Worm (Caenorhabditis elegans): ENCODE data around the gene aakg-5.
"Not testable (repeated sequence)": the region's sequence is repeated elsewhere in the genome, so short reads cannot be mapped to it uniquely, and the experiment has no call there.

Gene aakg-5

DNA sequence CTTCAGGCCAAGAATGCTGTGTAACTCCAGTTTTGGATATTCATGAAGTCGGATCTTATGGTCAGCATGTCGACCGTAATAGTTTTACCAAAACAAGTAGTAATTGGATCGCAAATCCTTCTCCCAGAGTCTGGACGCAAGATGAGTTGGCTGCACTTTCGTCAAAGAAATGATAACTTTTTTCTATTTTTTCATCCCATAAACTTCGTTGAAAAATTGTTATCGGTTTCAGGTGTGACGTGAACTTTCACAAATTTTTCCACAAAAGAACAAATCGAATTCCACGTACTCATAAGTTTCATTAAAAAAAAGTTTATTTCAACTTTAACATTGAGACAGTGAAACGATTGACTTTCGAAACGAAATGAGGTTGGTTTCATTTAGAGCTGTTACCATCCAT, 33.0 kb upstream of the aakg-5 start, which contains the start of gene ZK892.5:
ZK892.5 (plus strand) TSS at position 301 of the 400 bp plus-strand sequence.
- TF ChIP-seq nhr-10 (tag; optimal IDR thresholded peaks at IDR 0.05) (no peak), lin-39 (tag; optimal IDR thresholded peaks at IDR 0.05) (no peak)

DNA sequence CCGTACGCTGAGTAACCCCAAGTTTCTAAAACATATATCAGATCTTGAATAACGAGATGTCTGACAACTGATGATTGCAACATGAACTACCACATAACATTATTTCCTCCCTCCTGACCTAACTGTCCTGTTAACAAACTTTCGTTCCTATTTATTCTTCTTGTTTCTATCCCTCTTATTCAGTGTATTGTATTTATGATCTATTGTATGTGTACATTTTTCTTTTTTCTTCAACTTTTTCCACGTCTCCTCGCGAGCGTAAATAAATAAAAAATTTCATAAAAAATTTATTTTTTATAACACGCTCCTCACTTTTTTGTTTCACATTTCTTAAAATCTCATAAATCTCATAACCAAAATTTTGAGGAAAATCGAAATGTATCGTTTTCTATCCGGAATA, 31.3 kb upstream of the aakg-5 start, which contains the start of gene ZK892.4:
ZK892.4 (plus strand) TSS at position 301 of the 400 bp plus-strand sequence.
- not testable (repeated sequence) for TF ChIP-seq mbf-1, gmeb-1, aly-2 (tag; optimal IDR thresholded peaks at IDR 0.05)

DNA sequence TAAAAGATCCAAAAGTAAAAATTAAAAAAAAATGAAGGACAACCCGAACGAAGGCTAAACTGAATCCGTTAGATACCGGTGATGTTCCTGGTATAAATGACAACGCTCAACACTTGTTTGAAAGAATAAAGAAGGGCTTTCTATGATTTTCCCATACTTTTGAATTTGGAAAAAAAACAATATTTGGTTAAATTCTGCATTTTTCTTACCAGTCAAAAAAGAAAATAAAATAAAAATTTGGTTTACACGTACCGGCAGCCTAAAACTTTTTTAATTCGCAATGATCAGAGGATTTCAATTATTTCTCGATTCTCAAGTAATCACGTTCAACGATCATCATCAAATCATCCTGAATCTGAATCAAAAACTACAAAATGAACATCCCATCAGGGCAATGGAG, 26.6 kb upstream of the aakg-5 start, which contains the start of gene ZK892.3:
ZK892.3 (plus strand) TSS at position 301 of the 400 bp plus-strand sequence.
- TF ChIP-seq mab-5 (tag; optimal IDR thresholded peaks at IDR 0.05) (no peak), F13H6.1 (tag; optimal IDR thresholded peaks at IDR 0.05) (no peak), C34F6.9 (tag; optimal IDR thresholded peaks at IDR 0.05) (no peak), mdl-1 (tag; optimal IDR thresholded peaks at IDR 0.05) (no peak), ceh-16 (tag; optimal IDR thresholded peaks at IDR 0.05) (no peak), ZK546.5 (tag; optimal IDR thresholded peaks at IDR 0.05) (no peak), lin-39 (tag; optimal IDR thresholded peaks at IDR 0.05) (no peak), sem-4 (tag; optimal IDR thresholded peaks at IDR 0.05) (no peak), peb-1 (tag; optimal IDR thresholded peaks at IDR 0.05) (no peak)

DNA sequence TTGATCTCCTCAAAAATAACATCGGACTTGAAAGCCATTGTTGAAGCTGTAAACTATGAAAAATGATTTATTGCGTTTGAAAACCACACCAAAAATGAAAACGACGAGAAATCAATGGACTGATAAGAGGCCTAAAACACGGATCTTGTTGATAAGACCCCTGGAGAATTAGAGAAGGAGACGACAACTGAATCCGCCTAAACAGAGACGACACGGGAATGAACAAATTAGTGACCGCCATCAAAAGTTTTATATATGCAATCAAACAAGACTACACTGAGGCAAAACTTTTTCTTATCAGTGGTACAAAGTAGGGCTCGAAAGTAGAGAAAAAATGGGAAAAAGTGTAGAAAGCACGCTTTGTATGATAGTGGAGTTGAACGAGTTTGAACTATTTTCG, 26.1 kb upstream of the aakg-5 start, which contains the start of gene nlt-1:
nlt-1 (minus strand) TSS at position 78 of the 400 bp plus-strand sequence.
- peak; percentile 58 for TF ChIP-seq F13H6.1 (tag; optimal IDR thresholded peaks at IDR 0.05)
- no peak for TF ChIP-seq nhr-12 (tag; optimal IDR thresholded peaks at IDR 0.05)
- peak; percentile 88 for TF ChIP-seq fos-1 (tag; optimal IDR thresholded peaks at IDR 0.05)
- no peak for TF ChIP-seq nhr-11 (tag; optimal IDR thresholded peaks at IDR 0.05)
- TF ChIP-seq alr-1 (tag; optimal IDR thresholded peaks at IDR 0.05), result no peak
- peak; percentile 60 for TF ChIP-seq gmeb-1 (tag; optimal IDR thresholded peaks at IDR 0.05)
- no peak for TF ChIP-seq nhr-25 (tag; optimal IDR thresholded peaks at IDR 0.05)
- peak; percentile 40 for TF ChIP-seq sma-9 (GFP tag; optimal IDR thresholded peaks at IDR 0.05)
- no peak for TF ChIP-seq sma-9 (tag; optimal IDR thresholded peaks at IDR 0.05)
- TF ChIP-seq snpc-4 (tag; optimal IDR thresholded peaks at IDR 0.05), result no peak
- no peak for TF ChIP-seq zag-1 (tag; optimal IDR thresholded peaks at IDR 0.05)
- TF ChIP-seq ama-1 (optimal IDR thresholded peaks at IDR 0.05), result no peak
- TF ChIP-seq ztf-11 (tag; optimal IDR thresholded peaks at IDR 0.05), result no peak
- TF ChIP-seq ZK546.5 (tag; optimal IDR thresholded peaks at IDR 0.05), result no peak
- TF ChIP-seq crh-2 (tag; optimal IDR thresholded peaks at IDR 0.05), result peak; percentile 46
- TF ChIP-seq Y55F3AM.14 (GFP tag; optimal IDR thresholded peaks at IDR 0.05), result no peak
- no peak for TF ChIP-seq peb-1 (tag; optimal IDR thresholded peaks at IDR 0.05)
- TF ChIP-seq egl-27 (tag; optimal IDR thresholded peaks at IDR 0.05), result peak; percentile 5
- no peak for TF ChIP-seq blmp-1 (tag; optimal IDR thresholded peaks at IDR 0.05; ENCODE audit: insufficient read depth)
- no peak for TF ChIP-seq nhr-129 (tag; optimal IDR thresholded peaks at IDR 0.05)
- no peak for TF ChIP-seq ceh-82 (tag; optimal IDR thresholded peaks at IDR 0.05)
- no peak for TF ChIP-seq ztf-4 (tag; optimal IDR thresholded peaks at IDR 0.05)

DNA sequence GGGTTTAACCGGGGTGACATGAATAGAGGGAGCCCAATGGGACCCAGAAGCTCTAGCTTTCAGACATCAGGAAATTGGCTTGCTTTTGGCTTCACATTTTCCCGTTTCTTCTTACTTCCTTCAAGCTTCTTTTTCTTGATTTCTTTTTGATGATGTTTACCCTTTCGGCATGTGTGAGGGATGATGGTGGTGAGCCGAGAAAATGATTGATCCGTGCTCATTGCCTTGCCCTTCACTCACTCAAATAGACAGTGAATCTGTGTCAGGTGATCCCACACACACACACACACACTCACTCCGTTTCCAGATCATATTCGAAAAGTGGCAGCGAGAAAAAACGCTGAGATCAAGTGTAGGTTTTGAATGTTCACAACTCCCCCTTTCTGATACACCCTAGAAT, 19.8 kb upstream of the aakg-5 start:
- TF ChIP-seq aly-2 (tag; optimal IDR thresholded peaks at IDR 0.05), result no peak
- no peak for TF ChIP-seq Y55F3AM.14 (GFP tag; optimal IDR thresholded peaks at IDR 0.05)
- TF ChIP-seq ZK546.5 (tag; optimal IDR thresholded peaks at IDR 0.05), result no peak
- no peak for TF ChIP-seq peb-1 (tag; optimal IDR thresholded peaks at IDR 0.05)
- no peak for TF ChIP-seq lsy-2 (tag; optimal IDR thresholded peaks at IDR 0.05)
- TF ChIP-seq sma-3 (GFP tag; optimal IDR thresholded peaks at IDR 0.05), result no peak
- no peak for TF ChIP-seq nhr-6 (tag; optimal IDR thresholded peaks at IDR 0.05)
- TF ChIP-seq fos-1 (tag; optimal IDR thresholded peaks at IDR 0.05), result no peak
- TF ChIP-seq nhr-12 (tag; optimal IDR thresholded peaks at IDR 0.05), result no peak
- TF ChIP-seq skn-1 (tag; optimal IDR thresholded peaks at IDR 0.05), result no peak
- TF ChIP-seq elt-1 (tag; optimal IDR thresholded peaks at IDR 0.05), result no peak
- TF ChIP-seq snpc-4 (tag; optimal IDR thresholded peaks at IDR 0.05), result no peak
- no peak for TF ChIP-seq lin-39 (tag; optimal IDR thresholded peaks at IDR 0.05)
- TF ChIP-seq unc-39 (tag; optimal IDR thresholded peaks at IDR 0.05), result no peak
- TF ChIP-seq ztf-11 (tag; optimal IDR thresholded peaks at IDR 0.05), result no peak
- TF ChIP-seq mbf-1 (tag; optimal IDR thresholded peaks at IDR 0.05), result no peak
- no peak for TF ChIP-seq lin-13 (GFP tag; optimal IDR thresholded peaks at IDR 0.05)
- no peak for TF ChIP-seq blmp-1 (tag; optimal IDR thresholded peaks at IDR 0.05; ENCODE audit: insufficient read depth)
- TF ChIP-seq nhr-21 (tag; optimal IDR thresholded peaks at IDR 0.05), result no peak
- no peak for TF ChIP-seq zag-1 (tag; optimal IDR thresholded peaks at IDR 0.05)

Measured in whole organism, L2 larva.